Fruit fly (Drosophila melanogaster) whole organism, embryonic: ENCODE measurements around the gene CG6870.

ENCODE experiments used
- Atf-2 ChIP-seq: fragments of 200-800 bp; sonication (Bioruptor generic); optimal IDR thresholded peaks from 2 replicates; lab custom pipeline; 2016; ENCODE audit warnings: missing biosample characterization, missing genetic modification characterization
- CG11504 ChIP-seq: fragments of 200-800 bp; sonication (Bioruptor generic); optimal IDR thresholded peaks from 3 replicates; lab custom pipeline; 2019; ENCODE audit warnings: missing biosample characterization, mild to moderate bottlenecking, missing genetic modification characterization, moderate library complexity
- CG12942 ChIP-seq: fragments of 200-800 bp; sonication (Bioruptor generic); optimal IDR thresholded peaks from 3 replicates; lab custom pipeline; 2016; ENCODE audit warnings: missing biosample characterization, missing genetic modification characterization
- CG18262 ChIP-seq: fragments of 200-800 bp; optimal IDR thresholded peaks from 3 replicates; lab custom pipeline; 2019; ENCODE audit warnings: missing biosample characterization, mild to moderate bottlenecking, missing genetic modification characterization, moderate library complexity
- CG18764 ChIP-seq: fragments of 200-800 bp; sonication (Bioruptor generic); optimal IDR thresholded peaks from 3 replicates; lab custom pipeline; 2016; ENCODE audit warnings: missing biosample characterization, missing genetic modification characterization
- CG31365 ChIP-seq: fragments of 200-800 bp; sonication (Bioruptor generic); optimal IDR thresholded peaks from 2 replicates; lab custom pipeline; 2018; ENCODE audit warnings: missing biosample characterization, mild to moderate bottlenecking, missing genetic modification characterization
- CG3995 ChIP-seq: fragments of 200-800 bp; sonication (Bioruptor generic); optimal IDR thresholded peaks from 3 replicates; lab custom pipeline; 2016; ENCODE audit warnings: missing biosample characterization, missing genetic modification characterization
- CG4730 ChIP-seq: fragments of 200-800 bp; sonication (Bioruptor generic); IDR thresholded peaks from 2 replicates; pipeline ENCODE4 v1.3.6; 2022; ENCODE audit warnings: missing biosample characterization, missing genetic modification characterization
- CG4854 ChIP-seq: fragments of 200-800 bp; sonication (Bioruptor generic); optimal IDR thresholded peaks from 2 replicates; lab custom pipeline; 2016; ENCODE audit warnings: missing biosample characterization, missing genetic modification characterization, inconsistent platforms
- CG6654 ChIP-seq: fragments of 200-800 bp; sonication (Bioruptor generic); optimal IDR thresholded peaks from 2 replicates; lab custom pipeline; 2017; ENCODE audit warnings: missing biosample characterization, mild to moderate bottlenecking, missing genetic modification characterization
- CG6683 ChIP-seq: fragments of 200-800 bp; sonication (Bioruptor generic); optimal IDR thresholded peaks from 2 replicates; lab custom pipeline; 2017; ENCODE audit warnings: missing biosample characterization, mild to moderate bottlenecking, missing genetic modification characterization, missing genetic modification reagents
- CG6765 ChIP-seq: fragments of 200-800 bp; sonication (Bioruptor generic); optimal IDR thresholded peaks from 3 replicates; lab custom pipeline; 2017; ENCODE audit warnings: missing biosample characterization, mild to moderate bottlenecking, missing genetic modification characterization
- CG6854 ChIP-seq: fragments of 200-800 bp; sonication (Bioruptor generic); optimal IDR thresholded peaks from 3 replicates; lab custom pipeline; 2017; ENCODE audit warnings: missing biosample characterization, mild to moderate bottlenecking, missing genetic modification characterization
- CG8478 ChIP-seq: fragments of >200 bp; optimal IDR thresholded peaks from 2 replicates; lab custom pipeline; 2018
- CG9817 ChIP-seq: fragments of 200-800 bp; sonication (Bioruptor generic); optimal IDR thresholded peaks from 2 replicates; lab custom pipeline; 2018; ENCODE audit warnings: missing biosample characterization, mild to moderate bottlenecking, missing genetic modification characterization, moderate library complexity
- Hand ChIP-seq: fragments of 200-800 bp; sonication (Bioruptor generic); optimal IDR thresholded peaks from 2 replicates; lab custom pipeline; 2017; ENCODE audit warnings: mild to moderate bottlenecking, missing biosample characterization, missing genetic modification reagents, missing genetic modification characterization
- Hey ChIP-seq: fragments of 200-800 bp; sonication (Bioruptor generic); optimal IDR thresholded peaks from 3 replicates; lab custom pipeline; 2018; ENCODE audit warnings: missing biosample characterization, mild to moderate bottlenecking, missing genetic modification characterization
- HmgZ ChIP-seq: fragments of 200-800 bp; sonication (Bioruptor generic); optimal IDR thresholded peaks from 2 replicates; lab custom pipeline; 2018; ENCODE audit warnings: missing biosample characterization, mild to moderate bottlenecking, missing genetic modification characterization
- Lim3 ChIP-seq: fragments of 200-800 bp; sonication (Bioruptor generic); IDR thresholded peaks from 2 replicates; pipeline ENCODE4 v1.3.6; 2022; ENCODE audit warnings: missing biosample characterization, missing genetic modification characterization
- MBD-R2 ChIP-seq: fragments of 200-800 bp; sonication (Bioruptor generic); IDR thresholded peaks from 2 replicates; pipeline ENCODE4 v1.3.6; 2022; ENCODE audit warnings: missing biosample characterization, missing genetic modification characterization
- Mad ChIP-seq: fragments of 200-800 bp; sonication (Bioruptor generic); optimal IDR thresholded peaks from 2 replicates; lab custom pipeline; 2016; ENCODE audit warnings: missing biosample characterization, missing genetic modification characterization
- Max ChIP-seq: fragments of 200-800 bp; sonication (Bioruptor generic); optimal IDR thresholded peaks from 2 replicates; lab custom pipeline; 2016; ENCODE audit warnings: missing biosample characterization, mild to moderate bottlenecking, missing genetic modification characterization
- Nf-YB ChIP-seq: fragments of 200-800 bp; sonication (Bioruptor generic); optimal IDR thresholded peaks from 3 replicates; lab custom pipeline; 2019; ENCODE audit warnings: missing biosample characterization, mild to moderate bottlenecking, missing genetic modification characterization, moderate library complexity
- NfI ChIP-seq: fragments of 200-800 bp; sonication (Bioruptor generic); optimal IDR thresholded peaks from 3 replicates; lab custom pipeline; 2018; ENCODE audit warnings: missing biosample characterization, mild to moderate bottlenecking, missing genetic modification characterization, moderate library complexity
- Pdp1 ChIP-seq, 2 experiments: fragments of 200-800 bp; sonication (Bioruptor generic); optimal IDR thresholded peaks; 3 replicates each; lab custom pipeline; 2016; ENCODE audit warnings: missing biosample characterization in 2 of 2, missing genetic modification characterization in 2 of 2, mild to moderate bottlenecking in 1 of 2, moderate library complexity in 1 of 2
- Rx ChIP-seq: fragments of 200-800 bp; sonication (Bioruptor generic); IDR thresholded peaks from 2 replicates; pipeline ENCODE4 v1.3.6; 2022; ENCODE audit warnings: missing biosample characterization, missing genetic modification characterization
- Vsx1 ChIP-seq: fragments of 200-800 bp; sonication (Bioruptor generic); optimal IDR thresholded peaks from 2 replicates; lab custom pipeline; 2017; ENCODE audit warnings: missing biosample characterization, mild to moderate bottlenecking, missing genetic modification characterization, missing genetic modification reagents
- Xrp1 ChIP-seq: fragments of 200-800 bp; sonication (Bioruptor generic); IDR thresholded peaks from 2 replicates; pipeline ENCODE4 v1.3.6; 2022; ENCODE audit warnings: missing biosample characterization, missing genetic modification characterization
- ab ChIP-seq: fragments of 200-800 bp; sonication (Bioruptor generic); optimal IDR thresholded peaks from 2 replicates; lab custom pipeline; 2016; ENCODE audit warnings: missing biosample characterization, missing genetic modification characterization
- ara ChIP-seq: fragments of 200-800 bp; sonication (Bioruptor generic); IDR thresholded peaks from 2 replicates; pipeline ENCODE4 v1.3.6; 2022; ENCODE audit warnings: missing biosample characterization, missing genetic modification characterization
- bab2 ChIP-seq: fragments of 200-800 bp; sonication (Bioruptor generic); optimal IDR thresholded peaks from 2 replicates; lab custom pipeline; 2016; ENCODE audit warnings: missing biosample characterization, missing genetic modification characterization
- bbx ChIP-seq: fragments of 200-800 bp; sonication (Bioruptor generic); IDR thresholded peaks from 2 replicates; pipeline ENCODE4 v1.3.6; 2022; ENCODE audit warnings: missing biosample characterization, missing genetic modification characterization; ENCODE audit not compliant: partially characterized antibody
- cg ChIP-seq: fragments of 200-800 bp; sonication (Bioruptor generic); optimal IDR thresholded peaks from 3 replicates; lab custom pipeline; 2019; ENCODE audit warnings: missing biosample characterization, mild to moderate bottlenecking, missing genetic modification characterization, moderate library complexity
- cwo ChIP-seq: fragments of 200-800 bp; sonication (Bioruptor generic); optimal IDR thresholded peaks from 3 replicates; lab custom pipeline; 2017; ENCODE audit warnings: missing biosample characterization, missing genetic modification characterization, mild to moderate bottlenecking, moderate library complexity, missing genetic modification reagents
- disco-r ChIP-seq: fragments of 200-800 bp; sonication (Bioruptor generic); optimal IDR thresholded peaks from 2 replicates; lab custom pipeline; 2016; ENCODE audit warnings: missing biosample characterization, missing genetic modification characterization
- dm ChIP-seq: fragments of 200-800 bp; sonication (Bioruptor generic); optimal IDR thresholded peaks from 3 replicates; lab custom pipeline; 2016; ENCODE audit warnings: missing biosample characterization, missing genetic modification characterization
- en ChIP-seq: fragments of 200-800 bp; sonication (Bioruptor generic); optimal IDR thresholded peaks from 2 replicates; lab custom pipeline; 2016; ENCODE audit warnings: missing biosample characterization, missing genetic modification characterization
- eyg ChIP-seq: fragments of 200-800 bp; sonication (Bioruptor generic); optimal IDR thresholded peaks from 3 replicates; lab custom pipeline; 2016; ENCODE audit warnings: missing biosample characterization, missing genetic modification characterization
- fd102C ChIP-seq: fragments of 200-800 bp; sonication (Bioruptor generic); optimal IDR thresholded peaks from 2 replicates; lab custom pipeline; 2018; ENCODE audit warnings: missing biosample characterization, mild to moderate bottlenecking, missing genetic modification characterization, moderate library complexity
- fu2 ChIP-seq: fragments of 200-800 bp; sonication (Bioruptor generic); optimal IDR thresholded peaks from 2 replicates; lab custom pipeline; 2016; ENCODE audit warnings: missing biosample characterization, missing genetic modification characterization
- kah ChIP-seq: fragments of 200-800 bp; sonication (Bioruptor generic); optimal IDR thresholded peaks from 2 replicates; lab custom pipeline; 2018; ENCODE audit warnings: missing biosample characterization, mild to moderate bottlenecking, missing genetic modification characterization
- lbe ChIP-seq: fragments of 200-800 bp; sonication (Bioruptor generic); optimal IDR thresholded peaks from 2 replicates; lab custom pipeline; 2016; ENCODE audit warnings: missing biosample characterization, mild to moderate bottlenecking, missing genetic modification characterization
- mirr ChIP-seq: fragments of 200-800 bp; sonication (Bioruptor generic); optimal IDR thresholded peaks from 3 replicates; lab custom pipeline; 2018; ENCODE audit warnings: missing biosample characterization, mild to moderate bottlenecking, missing genetic modification characterization
- otp ChIP-seq: fragments of 200-800 bp; sonication (Bioruptor generic); IDR thresholded peaks from 3 replicates; pipeline ENCODE4, ENCODE4 v1.3.6; 2022; ENCODE audit warnings: missing biosample characterization, missing genetic modification characterization
- shn ChIP-seq: fragments of 200-800 bp; sonication (Bioruptor generic); optimal IDR thresholded peaks from 3 replicates; lab custom pipeline; 2016; ENCODE audit warnings: missing biosample characterization, missing genetic modification characterization
- slou ChIP-seq: fragments of 200-800 bp; sonication (Bioruptor generic); optimal IDR thresholded peaks from 3 replicates; lab custom pipeline; 2016; ENCODE audit warnings: missing biosample characterization, missing genetic modification characterization
- tio ChIP-seq: fragments of 200-800 bp; sonication (Bioruptor generic); optimal IDR thresholded peaks from 2 replicates; lab custom pipeline; 2017; ENCODE audit warnings: missing biosample characterization, missing genetic modification characterization, inconsistent platforms
- tup ChIP-seq: fragments of 200-800 bp; sonication (Bioruptor generic); optimal IDR thresholded peaks from 2 replicates; lab custom pipeline; 2016; ENCODE audit warnings: missing biosample characterization, mild to moderate bottlenecking, missing genetic modification characterization, moderate library complexity
- unpg ChIP-seq: fragments of 200-800 bp; sonication (Bioruptor generic); optimal IDR thresholded peaks from 3 replicates; lab custom pipeline; 2018; ENCODE audit warnings: missing biosample characterization, mild to moderate bottlenecking, missing genetic modification characterization, moderate library complexity

The CG6870 gene

dm6 chr2L:17588173-17589082 lies 3.7 kb downstream of the CG6870 start (continued):
- TF ChIP-seq ab (GFP tag; lab: Kevin White, UChicago) (no peak), dm (no peak), Pdp1 (GFP tag; optimal IDR thresholded peaks at IDR 0.05; lab: Kevin White, UChicago) (no peak), Mad (GFP tag; lab: Kevin White, UChicago) (no peak), bbx (GFP tag; lab: Robert Waterston, UW) (no peak), NfI (no peak), cwo (GFP tag; lab: Kevin White, UChicago) (peak; percentile 31), CG4730 (no peak), CG11504 (tag; lab: Kevin White, UChicago) (peak; percentile 82), CG6854 (no peak), disco-r (GFP tag; lab: Kevin White, UChicago) (no peak), shn (no peak), CG12942 (GFP tag; lab: Kevin White, UChicago) (no peak), tup (no peak), tio (no peak), CG8478 (lab: Kevin White, UChicago) (no peak), CG6765 (GFP tag; lab: Kevin White, UChicago) (no peak), Hand (GFP tag; lab: Kevin White, UChicago) (no peak), Atf-2 (GFP tag; lab: Kevin White, UChicago) (no peak), lbe (GFP tag; lab: Kevin White, UChicago) (no peak), kah (no peak), HmgZ (tag; lab: Kevin White, UChicago) (no peak), CG4854 (GFP tag; lab: Kevin White, UChicago) (no peak), MBD-R2 (GFP tag; lab: Robert Waterston, UW) (no peak), ara (GFP tag; lab: Robert Waterston, UW) (no peak), Nf-YB (GFP tag; lab: Kevin White, UChicago) (peak; percentile 46), CG18764 (GFP tag; lab: Kevin White, UChicago) (no peak), mirr (GFP tag; lab: Kevin White, UChicago) (peak; percentile 14), eyg (GFP tag; lab: Kevin White, UChicago) (no peak), unpg (GFP tag; lab: Kevin White, UChicago) (peak; percentile 47), Hey (peak; percentile 36), en (no peak), slou (GFP tag; lab: Kevin White, UChicago) (peak; percentile 58), Max (GFP tag; lab: Kevin White, UChicago) (no peak), fu2 (no peak), fd102C (GFP tag; lab: Kevin White, UChicago) (no peak), CG9817 (tag; lab: Kevin White, UChicago) (no peak), bab2 (GFP tag; lab: Kevin White, UChicago) (no peak), otp (GFP tag; lab: Robert Waterston, UW) (no peak), Lim3 (GFP tag; lab: Robert Waterston, UW) (0 out of 2 replicates have a peak, but pooled peaks have one; percentile 18), CG18262 (peak; percentile 88), Rx (GFP tag; lab: Robert Waterston, UW) (no peak), Vsx1 (no peak), CG31365 (tag; lab: Kevin White, UChicago) (no peak), CG3995 (no peak), cg (peak; percentile 33), CG6683 (GFP tag; lab: Kevin White, UChicago) (peak; percentile 16), CG6654 (GFP tag; lab: Kevin White, UChicago) (no peak), Xrp1 (0 out of 2 replicates have a peak, but pooled peaks have one; percentile 31)
